Worm (Caenorhabditis elegans): ENCODE results near the gene acdh-12.

- no peak for TF ChIP-seq ama-1 (optimal IDR thresholded peaks at IDR 0.05)
- TF ChIP-seq zag-1 (tag; optimal IDR thresholded peaks at IDR 0.05), result no peak
- TF ChIP-seq unc-39 (tag; optimal IDR thresholded peaks at IDR 0.05), result no peak
- no peak for TF ChIP-seq tbx-2 (tag; optimal IDR thresholded peaks at IDR 0.05)
- TF ChIP-seq hmg-11 (tag; optimal IDR thresholded peaks at IDR 0.05), result no peak
- no peak for TF ChIP-seq fkh-10 (GFP tag; optimal IDR thresholded peaks at IDR 0.05)
Observed at ce11 chrII:7171305-7171998, 24.0 kb downstream of the acdh-12 start, which contains the start of gene dyf-13.

All from whole organism, L3 larva.